Worm (Caenorhabditis elegans) whole organism, L4 larva: Measurements from ENCODE around the gene F49C12.12.

Experiments used
- Y48G9A.11 ChIP-seq: fragments of 200-800 bp; sonication (Bioruptor generic); IDR thresholded peaks from 2 replicates; pipeline ENCODE4 v1.3.6; 2022; ENCODE audit warnings: missing genetic modification reagents, missing genetic modification characterization, missing compliant biosample characterization
- ZK546.5 ChIP-seq, 2 experiments: sonication (generic microtip); optimal IDR thresholded peaks; 2 replicates each; lab custom pipeline; 2017; ENCODE audit warnings: missing biosample characterization in 2 of 2, missing genetic modification characterization in 2 of 2
- attf-4 ChIP-seq: sonication (generic microtip); optimal IDR thresholded peaks from 3 replicates; lab custom pipeline; 2017; ENCODE audit warnings: missing biosample characterization, missing genetic modification characterization
- ceh-82 ChIP-seq: sonication (generic microtip); optimal IDR thresholded peaks from 2 replicates; lab custom pipeline; 2017; ENCODE audit warnings: missing biosample characterization, missing genetic modification characterization
- fkh-10 ChIP-seq: fragments of 150-350 bp; optimal IDR thresholded peaks from 2 replicates; lab custom pipeline; 2014; ENCODE audit warnings: missing biosample characterization, missing genetic modification reagents, missing genetic modification characterization
- hlh-30 ChIP-seq: sonication (generic microtip); optimal IDR thresholded peaks from 2 replicates; lab custom pipeline; 2017; ENCODE audit warnings: antibody characterized with exemption, mild to moderate bottlenecking, missing genetic modification characterization, missing compliant biosample characterization; ENCODE audit not compliant: insufficient read depth
- lin-29 ChIP-seq: fragments of 200-800 bp; sonication (Bioruptor generic); IDR thresholded peaks from 2 replicates; pipeline ENCODE4 v1.3.6; 2022; ENCODE audit warnings: missing genetic modification reagents, missing genetic modification characterization, missing compliant biosample characterization
- lin-38 ChIP-seq: fragments of 200-800 bp; sonication (Bioruptor generic); IDR thresholded peaks from 2 replicates; pipeline ENCODE4 v1.3.6; 2022; ENCODE audit warnings: missing genetic modification reagents, missing genetic modification characterization, missing compliant biosample characterization
- nhr-77 ChIP-seq: fragments of 150-350 bp; optimal IDR thresholded peaks from 2 replicates; lab custom pipeline; 2014; ENCODE audit warnings: missing biosample characterization, missing genetic modification characterization
- php-3 ChIP-seq: fragments of 200-800 bp; sonication (Bioruptor generic); IDR thresholded peaks from 2 replicates; pipeline ENCODE4 v1.3.6; 2022; ENCODE audit warnings: missing genetic modification reagents, missing genetic modification characterization, missing compliant biosample characterization
- snpc-4 ChIP-seq: fragments of 150-350 bp; optimal IDR thresholded peaks from 2 replicates; lab custom pipeline; 2014; ENCODE audit warnings: missing biosample characterization, missing genetic modification characterization
- tra-1 ChIP-seq: fragments of 200-800 bp; sonication (Bioruptor generic); IDR thresholded peaks from 2 replicates; pipeline ENCODE4 v1.3.6; 2022; ENCODE audit warnings: missing genetic modification reagents, missing genetic modification characterization, missing compliant biosample characterization
- unc-62 ChIP-seq, 3 experiments: fragments of 150-350 bp in 1 of 3; sonication (generic microtip); optimal IDR thresholded peaks in 2 of 3; peaks in 1 of 3; 1 replicate in 1 of 3; 2 replicates in 2 of 3; lab custom pipeline; 2014 to 2017; ENCODE audit warnings: missing biosample characterization in 3 of 3, missing genetic modification characterization in 3 of 3, missing genetic modification reagents in 3 of 3, missing genotype in 1 of 3
- zip-11 ChIP-seq: fragments of 200-800 bp; sonication (Bioruptor generic); IDR thresholded peaks from 2 replicates; pipeline ENCODE4 v1.3.6; 2022; ENCODE audit warnings: missing genetic modification characterization, missing compliant biosample characterization

DNA sequence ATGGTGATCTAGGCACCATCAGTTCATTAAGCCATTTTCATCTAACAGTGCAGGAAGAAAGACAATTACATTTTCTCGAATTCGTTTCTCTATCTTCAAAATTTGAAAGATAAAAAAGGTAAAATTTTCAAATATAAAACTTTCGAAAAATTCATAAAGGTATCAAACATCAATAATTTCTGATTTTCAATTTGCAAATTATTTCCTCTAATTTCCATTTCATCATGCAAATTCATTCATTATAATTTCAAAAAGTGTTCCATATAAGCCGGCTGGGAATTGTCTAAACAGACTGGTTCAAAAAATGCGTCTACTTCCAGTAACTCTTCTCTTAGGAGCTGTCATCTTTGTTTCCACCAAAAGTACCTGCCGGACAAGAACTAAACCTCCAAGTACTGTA is 6.8 kb upstream of the F49C12.12 start, which contains the start of gene clec-183:
- TF ChIP-seq unc-62 (GFP tag; optimal IDR thresholded peaks at IDR 0.05 in 1 of 2; lab: Kevin White, UChicago), result no peak
- TF ChIP-seq unc-62 (tag; optimal IDR thresholded peaks at IDR 0.05; lab: Kevin White, UChicago), result no peak
- TF ChIP-seq Y48G9A.11 (GFP tag; lab: Robert Waterston, UW), result no peak
- TF ChIP-seq fkh-10, result no peak
- no peak for TF ChIP-seq hlh-30
- TF ChIP-seq php-3 (GFP tag; lab: Robert Waterston, UW), result no peak
- TF ChIP-seq attf-4, result no peak
- TF ChIP-seq ceh-82 (tag; lab: Kevin White, UChicago), result no peak
- no peak for TF ChIP-seq zip-11 (GFP tag; lab: Robert Waterston, UW)
- no peak for TF ChIP-seq nhr-77 (tag; lab: Kevin White, UChicago)
- no peak for TF ChIP-seq ZK546.5 (tag; optimal IDR thresholded peaks at IDR 0.05; lab: Kevin White, UChicago)
- TF ChIP-seq snpc-4 (tag; lab: Kevin White, UChicago), result no peak
- no peak for TF ChIP-seq tra-1 (GFP tag; lab: Robert Waterston, UW)
- TF ChIP-seq lin-29 (GFP tag; lab: Robert Waterston, UW), result no peak
- TF ChIP-seq lin-38 (GFP tag; lab: Robert Waterston, UW), result no peak
